Worm (Caenorhabditis elegans) whole organism, early embryonic: ENCODE results near the gene sri-33.
"Not testable (repeated sequence)": the region's sequence is repeated elsewhere in the genome, so short reads cannot be mapped to it uniquely, and the experiment has no call there.

Experiments used
- F13C5.2 ChIP-seq: sonication (generic microtip); optimal IDR thresholded peaks from 2 replicates; lab custom pipeline; 2017; ENCODE audit warnings: mild to moderate bottlenecking, missing genetic modification characterization, inconsistent platforms, missing compliant biosample characterization
- aly-1 ChIP-seq: sonication (generic microtip); optimal IDR thresholded peaks from 2 replicates; lab custom pipeline; 2016; ENCODE audit warnings: missing genetic modification characterization, missing compliant biosample characterization
- ama-1 ChIP-seq: fragments of 150-350 bp; optimal IDR thresholded peaks from 2 replicates; lab custom pipeline; 2014
- ceh-36 ChIP-seq: sonication (generic microtip); optimal IDR thresholded peaks from 2 replicates; lab custom pipeline; 2016; ENCODE audit warnings: missing genetic modification characterization, inconsistent platforms, missing compliant biosample characterization
- flt-1 ChIP-seq: fragments of 200-800 bp; sonication (Bioruptor generic); IDR thresholded peaks from 2 replicates; pipeline ENCODE4 v1.3.6; 2022; ENCODE audit warnings: missing genetic modification characterization, missing compliant biosample characterization
- hmbx-1 ChIP-seq: sonication (generic microtip); optimal IDR thresholded peaks from 2 replicates; lab custom pipeline; 2016; ENCODE audit warnings: mild to moderate bottlenecking, missing genetic modification characterization, missing compliant biosample characterization
- hmg-4 ChIP-seq: fragments of 200-800 bp; sonication (Bioruptor generic); optimal IDR thresholded peaks from 2 replicates; lab custom pipeline; 2018; ENCODE audit warnings: mild to moderate bottlenecking, missing genetic modification characterization, missing compliant biosample characterization
- pes-1 ChIP-seq: fragments of 200-800 bp; sonication (Bioruptor generic); IDR thresholded peaks from 2 replicates; pipeline ENCODE4 v1.3.6; 2022; ENCODE audit warnings: missing genetic modification reagents, missing genetic modification characterization, missing compliant biosample characterization
- scrt-1 ChIP-seq: fragments of 200-800 bp; sonication (Bioruptor generic); IDR thresholded peaks from 2 replicates; pipeline ENCODE4 v1.3.6; 2022; ENCODE audit warnings: missing genetic modification characterization, missing compliant biosample characterization
- sea-1 ChIP-seq: fragments of 200-800 bp; sonication (Bioruptor generic); conservative IDR thresholded peaks from 2 replicates; pipeline ENCODE4 v1.3.6; 2022; ENCODE audit warnings: missing genetic modification characterization, missing compliant biosample characterization
- tbx-37 ChIP-seq: fragments of 200-800 bp; sonication (Bioruptor generic); conservative IDR thresholded peaks from 2 replicates; pipeline ENCODE4 v1.3.6; 2022; ENCODE audit warnings: missing genetic modification reagents, missing genetic modification characterization, missing compliant biosample characterization
- tra-4 ChIP-seq: sonication (generic microtip); optimal IDR thresholded peaks from 2 replicates; lab custom pipeline; 2017; ENCODE audit warnings: missing genetic modification characterization, missing compliant biosample characterization

DNA sequence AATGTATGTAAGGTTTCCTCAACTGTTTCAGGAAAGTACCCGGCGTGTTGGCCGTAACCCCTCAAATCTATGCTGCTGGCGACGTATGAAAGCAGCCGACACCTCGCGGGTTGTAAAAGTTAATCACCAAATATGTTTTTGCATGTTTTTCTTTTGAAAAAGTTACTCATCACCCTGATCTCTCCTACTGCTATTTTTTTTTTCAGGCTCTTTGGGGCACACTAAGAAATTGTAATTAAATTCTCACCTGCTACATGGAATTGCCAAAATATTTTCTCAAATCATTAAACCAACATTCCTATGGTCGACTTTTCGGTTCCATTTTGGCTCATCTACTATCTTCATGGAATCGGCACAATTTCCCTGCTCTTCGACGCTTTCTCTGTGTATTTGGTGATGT lies 28.2 kb upstream of the sri-33 start, which contains the start of gene sri-78:
- TF ChIP-seq tra-4; pes-1 (GFP tag; lab: Robert Waterston, UW); sea-1; ama-1 (lab: Kevin White, UChicago); aly-1; ceh-36 (tag; lab: Kevin White, UChicago); tbx-37 (GFP tag; lab: Robert Waterston, UW); flt-1; hmg-4 (GFP tag; lab: Kevin White, UChicago); scrt-1; F13C5.2 (tag; lab: Kevin White, UChicago); hmbx-1 (tag; lab: Kevin White, UChicago): not testable (repeated sequence)
